Fruit fly (Drosophila melanogaster) whole organism, wandering third instar larva: ENCODE data around the gene mRpL12.

Experiments used
- Abd-B ChIP-seq: fragments of >200 bp; optimal IDR thresholded peaks from 2 replicates; lab custom pipeline; 2017; ENCODE audit warnings: missing biosample characterization, missing genetic modification characterization
- CG32264 ChIP-seq: fragments of 200-800 bp; sonication (Bioruptor generic); optimal IDR thresholded peaks from 2 replicates; lab custom pipeline; 2016; ENCODE audit warnings: missing biosample characterization, missing genetic modification characterization
- CG9705 ChIP-seq: fragments of 200-800 bp; sonication (Bioruptor generic); optimal IDR thresholded peaks from 2 replicates; lab custom pipeline; 2018; ENCODE audit warnings: missing biosample characterization, mild to moderate bottlenecking, missing genetic modification characterization
- CrebA ChIP-seq: fragments of 200-800 bp; sonication (Bioruptor generic); optimal IDR thresholded peaks from 2 replicates; lab custom pipeline; 2016; ENCODE audit warnings: missing biosample characterization, mild to moderate bottlenecking, missing genetic modification characterization, borderline replicate concordance
- Dfd ChIP-seq: fragments of >200 bp; optimal IDR thresholded peaks from 2 replicates; lab custom pipeline; 2017; ENCODE audit warnings: missing biosample characterization, missing genetic modification characterization
- Dif ChIP-seq: fragments of 200-275, 200-300 bp; sonication (Bioruptor generic); optimal IDR thresholded peaks from 2 replicates; lab custom pipeline; 2018; ENCODE audit warnings: missing biosample characterization, missing genetic modification characterization; ENCODE audit not compliant: partially characterized antibody
- GATAd ChIP-seq: sonication (Bioruptor generic); optimal IDR thresholded peaks from 2 replicates; lab custom pipeline; 2016; ENCODE audit warnings: missing biosample characterization, missing genetic modification characterization
- HLH106 ChIP-seq: fragments of 200-800 bp; optimal IDR thresholded peaks from 3 replicates; lab custom pipeline; 2019; ENCODE audit warnings: missing biosample characterization, mild to moderate bottlenecking, missing genetic modification characterization, moderate library complexity
- Hr78 ChIP-seq: fragments of >200 bp; optimal IDR thresholded peaks from 2 replicates; lab custom pipeline; 2017; ENCODE audit warnings: missing biosample characterization, missing genetic modification characterization
- Hr83 ChIP-seq: fragments of 200-300 bp; sonication (Bioruptor generic); optimal IDR thresholded peaks from 2 replicates; lab custom pipeline; 2016; ENCODE audit warnings: missing biosample characterization, mild to moderate bottlenecking, missing genetic modification characterization, moderate library complexity; ENCODE audit not compliant: poor library complexity, severe bottlenecking
- Jra ChIP-seq: sonication (Bioruptor generic); optimal IDR thresholded peaks from 2 replicates; lab custom pipeline; 2016; ENCODE audit warnings: missing biosample characterization, missing genetic modification characterization
- Mio ChIP-seq: sonication (Bioruptor generic); optimal IDR thresholded peaks from 2 replicates; lab custom pipeline; 2016; ENCODE audit warnings: missing biosample characterization, missing genetic modification characterization
- Myc ChIP-seq: fragments of >200 bp; optimal IDR thresholded peaks from 2 replicates; lab custom pipeline; 2017
- N ChIP-seq: fragments of >200 bp; optimal IDR thresholded peaks from 2 replicates; lab custom pipeline; 2018; ENCODE audit warnings: missing biosample characterization, missing external identifiers, missing genetic modification characterization
- Rel ChIP-seq, 2 experiments: fragments of 200-800 bp; sonication (Bioruptor generic) in 1 of 2; optimal IDR thresholded peaks; 2 replicates in 1 of 2; 3 replicates in 1 of 2; lab custom pipeline; 2016 to 2019; ENCODE audit warnings: mild to moderate bottlenecking in 2 of 2, missing biosample characterization in 2 of 2, missing genetic modification characterization in 2 of 2, moderate library complexity in 1 of 2
- Sp1 ChIP-seq: fragments of 200-800 bp; sonication (Bioruptor generic); optimal IDR thresholded peaks from 3 replicates; lab custom pipeline; 2019; ENCODE audit warnings: missing biosample characterization, mild to moderate bottlenecking, missing genetic modification characterization, moderate library complexity
- Vsx2 ChIP-seq: fragments of 200-300, 225-300 bp; sonication (Bioruptor generic); optimal IDR thresholded peaks from 2 replicates; lab custom pipeline; 2018; ENCODE audit warnings: missing biosample characterization, missing genetic modification characterization; ENCODE audit not compliant: partially characterized antibody
- br ChIP-seq: fragments of 200-800 bp; sonication (Bioruptor generic); optimal IDR thresholded peaks from 2 replicates; lab custom pipeline; 2016; ENCODE audit warnings: missing biosample characterization, missing genetic modification characterization
- brk ChIP-seq: fragments of 200-800 bp; sonication (Bioruptor generic); optimal IDR thresholded peaks from 2 replicates; lab custom pipeline; 2016; ENCODE audit warnings: missing biosample characterization, mild to moderate bottlenecking, missing genetic modification characterization
- dl ChIP-seq, 2 experiments: fragments of 175-275, 200-275 bp in 1 of 2; fragments of 200-275 bp in 1 of 2; sonication (Bioruptor generic); optimal IDR thresholded peaks; lab custom pipeline; 2018; ENCODE audit warnings: mild to moderate bottlenecking in 2 of 2, missing biosample characterization in 2 of 2, missing genetic modification characterization in 2 of 2, moderate library complexity in 2 of 2; ENCODE audit not compliant: partially characterized antibody in 2 of 2, insufficient read depth in 1 of 2
- dmrt93B ChIP-seq: fragments of 200-800 bp; sonication (Bioruptor generic); optimal IDR thresholded peaks from 2 replicates; lab custom pipeline; 2018; ENCODE audit warnings: missing biosample characterization, mild to moderate bottlenecking, missing genetic modification characterization
- dsf ChIP-seq: sonication (Bioruptor generic); optimal IDR thresholded peaks from 2 replicates; lab custom pipeline; 2016; ENCODE audit warnings: missing biosample characterization, missing genetic modification characterization, borderline replicate concordance
- ey ChIP-seq: fragments of 200-800 bp; sonication (Bioruptor generic); optimal IDR thresholded peaks from 2 replicates; lab custom pipeline; 2016; ENCODE audit warnings: missing biosample characterization, missing genetic modification characterization
- foxo ChIP-seq, 2 experiments: fragments of 200-800 bp; sonication (Bioruptor generic); optimal IDR thresholded peaks; 2 replicates in 1 of 2; 3 replicates in 1 of 2; lab custom pipeline; 2016 to 2017; ENCODE audit warnings: missing biosample characterization in 2 of 2, missing genetic modification characterization in 2 of 2
- fru ChIP-seq: fragments of 200-800 bp; sonication (Bioruptor generic); optimal IDR thresholded peaks from 3 replicates; lab custom pipeline; 2016; ENCODE audit warnings: missing biosample characterization, mild to moderate bottlenecking, missing genetic modification characterization
- h ChIP-seq: fragments of 200-800 bp; sonication (Bioruptor generic); optimal IDR thresholded peaks from 3 replicates; lab custom pipeline; 2016; ENCODE audit warnings: missing biosample characterization, mild to moderate bottlenecking, missing genetic modification characterization
- jim ChIP-seq: fragments of 175-275, 200-325 bp; sonication (Bioruptor generic); optimal IDR thresholded peaks from 2 replicates; lab custom pipeline; 2016; ENCODE audit warnings: missing biosample characterization, mild to moderate bottlenecking, missing genetic modification characterization
- lola ChIP-seq: fragments of >200 bp; optimal IDR thresholded peaks from 2 replicates; lab custom pipeline; 2017; ENCODE audit warnings: missing biosample characterization, missing genetic modification characterization
- psq ChIP-seq: fragments of 200-800 bp; sonication (Bioruptor generic); optimal IDR thresholded peaks from 3 replicates; lab custom pipeline; 2017; ENCODE audit warnings: missing biosample characterization, mild to moderate bottlenecking, missing genetic modification characterization, moderate library complexity
- rgr ChIP-seq: fragments of 200-800 bp; sonication (Bioruptor generic); optimal IDR thresholded peaks from 3 replicates; lab custom pipeline; 2016; ENCODE audit warnings: missing biosample characterization, mild to moderate bottlenecking, missing genetic modification characterization
- sage ChIP-seq: fragments of 200-800 bp; sonication (Bioruptor generic); optimal IDR thresholded peaks from 2 replicates; lab custom pipeline; 2016; ENCODE audit warnings: missing biosample characterization, mild to moderate bottlenecking, missing genetic modification characterization
- sv ChIP-seq: fragments of 200-800 bp; sonication (Bioruptor generic); optimal IDR thresholded peaks from 3 replicates; lab custom pipeline; 2016; ENCODE audit warnings: missing biosample characterization, missing genetic modification characterization
- tai ChIP-seq: sonication (Bioruptor generic); optimal IDR thresholded peaks from 2 replicates; lab custom pipeline; 2016; ENCODE audit warnings: missing biosample characterization, missing genetic modification characterization
- usp ChIP-seq: fragments of >200 bp; optimal IDR thresholded peaks from 2 replicates; lab custom pipeline; 2017; ENCODE audit warnings: missing biosample characterization, missing genetic modification characterization
- woc ChIP-seq: sonication (Bioruptor generic); optimal IDR thresholded peaks from 2 replicates; lab custom pipeline; 2016; ENCODE audit warnings: missing biosample characterization, mild to moderate bottlenecking, missing genetic modification characterization

Gene mRpL12

DNA sequence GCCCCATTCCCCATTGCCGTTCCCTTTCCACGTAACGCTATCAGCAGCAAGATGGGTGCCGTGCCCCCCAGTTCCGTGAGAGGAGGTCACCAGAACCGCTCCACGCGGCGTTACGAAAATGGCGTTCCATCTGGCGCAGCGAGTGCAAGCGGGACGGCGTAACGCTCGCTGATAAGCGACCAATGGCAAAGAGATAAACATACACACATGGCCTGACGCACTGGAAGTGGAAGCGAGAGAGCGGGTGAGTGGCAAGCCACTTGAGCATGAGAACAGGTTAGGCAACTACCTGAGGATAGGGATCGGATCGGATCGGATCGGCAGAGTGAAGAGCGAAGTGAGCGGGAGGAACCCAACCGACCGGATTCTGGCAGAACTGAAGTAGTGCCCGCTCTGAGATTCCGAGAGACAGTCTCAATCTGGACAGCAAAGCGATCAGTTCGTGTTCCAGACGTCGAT lies 48.2 kb downstream of the mRpL12 start, which contains the start of gene Doc3:
TSS of gene Doc3 (plus strand) at position 409 of the 459 bp plus-strand sequence.
- TF ChIP-seq Abd-B (GFP tag; lab: Kevin White, UChicago) (no peak), sv (no peak), Mio (GFP tag; lab: Kevin White, UChicago) (no peak), psq (GFP tag; lab: Kevin White, UChicago) (no peak), dsf (GFP tag; lab: Kevin White, UChicago) (no peak), lola (no peak), CG32264 (GFP tag; lab: Kevin White, UChicago) (no peak), h (GFP tag; lab: Kevin White, UChicago) (no peak), ey (GFP tag; lab: Kevin White, UChicago) (no peak), CG9705 (GFP tag; lab: Kevin White, UChicago) (no peak), foxo (GFP tag; optimal IDR thresholded peaks at IDR 0.05; lab: Kevin White, UChicago) (no peak), Jra (GFP tag; lab: Kevin White, UChicago) (no peak), dmrt93B (GFP tag; lab: Kevin White, UChicago) (no peak), Myc (lab: Kevin White, UChicago) (no peak), usp (GFP tag; lab: Kevin White, UChicago) (no peak), br (no peak), fru (GFP tag; lab: Kevin White, UChicago) (no peak), N (GFP tag; lab: Kevin White, UChicago) (no peak), sage (GFP tag; lab: Kevin White, UChicago) (no peak), Dif (peak; percentile 93), GATAd (GFP tag; lab: Kevin White, UChicago) (no peak), rgr (no peak), Rel (GFP tag; optimal IDR thresholded peaks at IDR 0.05; lab: Kevin White, UChicago) (no peak), Rel (tag; optimal IDR thresholded peaks at IDR 0.05; lab: Kevin White, UChicago) (peak; percentile 11), CrebA (GFP tag; lab: Kevin White, UChicago) (no peak), Hr78 (no peak), Sp1 (GFP tag; lab: Kevin White, UChicago) (no peak), woc (no peak), jim (GFP tag; lab: Kevin White, UChicago) (no peak), Hr83 (GFP tag; lab: Kevin White, UChicago) (no peak), brk (no peak), Vsx2 (peak; percentile 95), HLH106 (tag; lab: Kevin White, UChicago) (no peak), Dfd (GFP tag; lab: Kevin White, UChicago) (no peak), tai (no peak), dl (GFP tag; optimal IDR thresholded peaks at IDR 0.05; lab: Kevin White, UChicago; ENCODE audit: insufficient read depth in 1 of 2, partially characterized antibody in 2 of 2) (peak; percentile 40 to 70)
